Fruit fly (Drosophila melanogaster) S2 (cell line): ENCODE results near the gene mRpL4.

Source experiments
- CG8478 ChIP-seq: fragments of >200 bp; optimal IDR thresholded peaks from 2 replicates; lab custom pipeline; 2018
- CTCF ChIP-seq, 2 experiments: fragments of >200 bp; optimal IDR thresholded peaks; 2 replicates each; lab custom pipeline; 2018

dm6 chr2L:16323544-16323943 lies 5.4 kb downstream of the mRpL4 start:
- TF ChIP-seq CG8478 (lab: Kevin White, UChicago), result no peak
- no peak for TF ChIP-seq CTCF (optimal IDR thresholded peaks at IDR 0.05; lab: Kevin White, UChicago)
